Fruit fly (Drosophila melanogaster): ENCODE measurements around the gene cv-d.
A peak's percentile ranks its signal among the peaks of the same experiment; 100 is the strongest.

The cv-d gene

dm6 chr3R:15832525-15832924 lies 20.9 kb downstream of the cv-d start, which contains the start of gene rec (continued):
- TF ChIP-seq sens (GFP tag) (peak; percentile 17), unc-4 (GFP tag; IDR thresholded peaks at IDR 0.05; ENCODE audit: partially characterized antibody) (peak; percentile 63), knrl (GFP tag; IDR thresholded peaks at IDR 0.05; ENCODE audit: partially characterized antibody) (peak; percentile 66; the same call in 2 of the 3 replicates), chinmo (GFP tag; IDR thresholded peaks at IDR 0.05; ENCODE audit: partially characterized antibody) (0 out of 4 replicates have a peak, but pooled peaks have one; percentile 42), E2f2 (GFP tag; IDR thresholded peaks at IDR 0.05) (peak; percentile 70), vnd (GFP tag; IDR thresholded peaks at IDR 0.05; ENCODE audit: partially characterized antibody) (0 out of 3 replicates have a peak, but pooled peaks have one; percentile 31), Sry-δ (GFP tag; optimal IDR thresholded peaks at IDR 0.05) (peak; percentile 57), CG10267 (tag; optimal IDR thresholded peaks at IDR 0.05) (peak; percentile 14), tio (GFP tag; optimal IDR thresholded peaks at IDR 0.05) (no peak), hbn (GFP tag; IDR thresholded peaks at IDR 0.05; ENCODE audit: partially characterized antibody) (peak; percentile 31; the same call in 1 of the 2 replicates), Doc3 (GFP tag; IDR thresholded peaks at IDR 0.05; ENCODE audit: partially characterized antibody) (peak; percentile 52; the same call in 1 of the 3 replicates), pzg (GFP tag; optimal IDR thresholded peaks at IDR 0.05) (peak; percentile 19), Dp (GFP tag; optimal IDR thresholded peaks at IDR 0.05) (peak; percentile 54)

dm6 chr3R:15827559-15827958 lies 25.8 kb downstream of the cv-d start:
- TF ChIP-seq ftz-f1 (GFP tag; optimal IDR thresholded peaks at IDR 0.05) (no peak), grn (GFP tag; optimal IDR thresholded peaks at IDR 0.05) (peak; percentile 72), Asciz (GFP tag; optimal IDR thresholded peaks at IDR 0.05) (no peak), nom (GFP tag; optimal IDR thresholded peaks at IDR 0.05) (peak; percentile 59), Camta (GFP tag; optimal IDR thresholded peaks at IDR 0.05) (peak; percentile 16), zfh1 (GFP tag; IDR thresholded peaks at IDR 0.05) (peak; percentile 46; the same call in 1 of the 3 replicates), CG9727 (GFP tag; optimal IDR thresholded peaks at IDR 0.05) (no peak), stc (GFP tag; IDR thresholded peaks at IDR 0.05) (peak; percentile 35; the same call in 1 of the 2 replicates), pan (optimal IDR thresholded peaks at IDR 0.05) (no peak), pan (GFP tag; optimal IDR thresholded peaks at IDR 0.05 in 1 of 2, IDR thresholded peaks at IDR 0.05 in 1 of 2) (peak in 1 of 2 experiments; percentile 28), CG17912 (GFP tag; optimal IDR thresholded peaks at IDR 0.05) (no peak), Sox102F (GFP tag; optimal IDR thresholded peaks at IDR 0.05) (peak; percentile 51), dmrt11E (tag; optimal IDR thresholded peaks at IDR 0.05) (no peak), slou (GFP tag; optimal IDR thresholded peaks at IDR 0.05) (no peak), Drgx (GFP tag; IDR thresholded peaks at IDR 0.05) (peak; percentile 35; the same call in 1 of the 2 replicates), D19A (tag; optimal IDR thresholded peaks at IDR 0.05) (no peak), CG7786 (GFP tag; optimal IDR thresholded peaks at IDR 0.05) (no peak), CG10274 (GFP tag; optimal IDR thresholded peaks at IDR 0.05) (no peak), CG4730 (GFP tag; IDR thresholded peaks at IDR 0.05) (no peak), HLH54F (GFP tag; optimal IDR thresholded peaks at IDR 0.05) (no peak), CG17829 (tag; optimal IDR thresholded peaks at IDR 0.05) (peak; percentile 21), bab2 (GFP tag; optimal IDR thresholded peaks at IDR 0.05) (peak; percentile 19), ranshi (GFP tag; IDR thresholded peaks at IDR 0.05) (no peak), gro (GFP tag; optimal IDR thresholded peaks at IDR 0.05) (no peak), CG9797 (GFP tag; optimal IDR thresholded peaks at IDR 0.05) (no peak), Taf1 (GFP tag; IDR thresholded peaks at IDR 0.05) (no peak), CG5180 (GFP tag; optimal IDR thresholded peaks at IDR 0.05) (peak; percentile 20), Ptx1 (GFP tag; IDR thresholded peaks at IDR 0.05) (peak; percentile 36; the same call in 1 of the 2 replicates), CG6254 (GFP tag; optimal IDR thresholded peaks at IDR 0.05) (no peak), Oli (tag; optimal IDR thresholded peaks at IDR 0.05) (peak; percentile 34), bsh (GFP tag; optimal IDR thresholded peaks at IDR 0.05) (peak in 1 of 2 experiments; percentile 50), CG2712 (tag; optimal IDR thresholded peaks at IDR 0.05) (peak; percentile 50), lab (GFP tag; optimal IDR thresholded peaks at IDR 0.05) (peak; percentile 18), Poxn (GFP tag; IDR thresholded peaks at IDR 0.05) (no peak), grau (tag; optimal IDR thresholded peaks at IDR 0.05) (peak; percentile 31), Dip3 (GFP tag; optimal IDR thresholded peaks at IDR 0.05) (no peak)
